Fruit fly (Drosophila melanogaster) whole organism, embryonic: ENCODE data around the gene CG17637.
A peak's percentile ranks its signal among the peaks of the same experiment; 100 is the strongest.

Source experiments
- Asciz ChIP-seq: fragments of 200-800 bp; sonication (Bioruptor generic); optimal IDR thresholded peaks from 2 replicates; lab custom pipeline; 2017; ENCODE audit warnings: missing biosample characterization, mild to moderate bottlenecking, missing genetic modification characterization, missing genetic modification reagents
- Atf3 ChIP-seq: fragments of 200-800 bp; sonication (Bioruptor generic); optimal IDR thresholded peaks from 3 replicates; lab custom pipeline; 2016; ENCODE audit warnings: missing biosample characterization, missing genetic modification characterization
- B-H1 ChIP-seq: fragments of 200-800 bp; sonication (Bioruptor generic); IDR thresholded peaks from 3 replicates; pipeline ENCODE4 v1.3.6; 2022; ENCODE audit warnings: missing biosample characterization, missing genetic modification characterization
- Blimp-1 ChIP-seq: fragments of 200-800 bp; sonication (Bioruptor generic); optimal IDR thresholded peaks from 3 replicates; lab custom pipeline; 2018; ENCODE audit warnings: missing biosample characterization, missing genetic modification characterization, mild to moderate bottlenecking, moderate library complexity, missing genetic modification reagents
- CG10366 ChIP-seq: fragments of 200-800 bp; sonication (Bioruptor generic); IDR thresholded peaks from 2 replicates; pipeline ENCODE4 v1.3.6; 2022; ENCODE audit warnings: missing biosample characterization, missing genetic modification characterization
- CG10979 ChIP-seq: fragments of 200-800 bp; sonication (Bioruptor generic); optimal IDR thresholded peaks from 2 replicates; lab custom pipeline; 2018; ENCODE audit warnings: missing biosample characterization, mild to moderate bottlenecking, missing genetic modification characterization, moderate library complexity
- CG11247 ChIP-seq: fragments of 200-800 bp; sonication (Bioruptor generic); IDR thresholded peaks from 2 replicates; pipeline ENCODE4 v1.3.6; 2022; ENCODE audit warnings: missing biosample characterization, missing genetic modification characterization
- CG13775 ChIP-seq: fragments of 200-800 bp; sonication (Bioruptor generic); optimal IDR thresholded peaks from 3 replicates; lab custom pipeline; 2017; ENCODE audit warnings: missing biosample characterization, mild to moderate bottlenecking, missing genetic modification characterization
- CG14860 ChIP-seq: fragments of 200-800 bp; sonication (Bioruptor generic); IDR thresholded peaks from 3 replicates; pipeline ENCODE4 v1.3.6; 2022; ENCODE audit warnings: missing biosample characterization, missing genetic modification characterization; ENCODE audit not compliant: partially characterized antibody
- CG14965 ChIP-seq: fragments of 200-800 bp; sonication (Bioruptor generic); optimal IDR thresholded peaks from 2 replicates; lab custom pipeline; 2016; ENCODE audit warnings: missing biosample characterization, missing genetic modification characterization, borderline replicate concordance
- CG15601 ChIP-seq: fragments of 200-800 bp; sonication (Bioruptor generic); optimal IDR thresholded peaks from 3 replicates; lab custom pipeline; 2019; ENCODE audit warnings: missing biosample characterization, mild to moderate bottlenecking, missing genetic modification characterization, moderate library complexity
- CG16863 ChIP-seq: fragments of 200-800 bp; sonication (Bioruptor generic); optimal IDR thresholded peaks from 3 replicates; lab custom pipeline; 2016; ENCODE audit warnings: missing biosample characterization, missing genetic modification characterization
- CG18599 ChIP-seq: fragments of 200-800 bp; sonication (Bioruptor generic); optimal IDR thresholded peaks from 3 replicates; lab custom pipeline; 2017; ENCODE audit warnings: missing biosample characterization, missing genetic modification characterization, mild to moderate bottlenecking, moderate library complexity, missing genetic modification reagents
- CG2678 ChIP-seq: fragments of 200-800 bp; sonication (Bioruptor generic); optimal IDR thresholded peaks from 3 replicates; lab custom pipeline; 2019; ENCODE audit warnings: missing biosample characterization, mild to moderate bottlenecking, missing genetic modification characterization, moderate library complexity
- CG31388 ChIP-seq: fragments of 200-800 bp; sonication (Bioruptor generic); optimal IDR thresholded peaks from 2 replicates; lab custom pipeline; 2016; ENCODE audit warnings: missing biosample characterization, missing genetic modification characterization
- CG3163 ChIP-seq: fragments of 200-800 bp; sonication (Bioruptor generic); optimal IDR thresholded peaks from 3 replicates; lab custom pipeline; 2016; ENCODE audit warnings: missing biosample characterization, missing genetic modification characterization
- CG32767 ChIP-seq: fragments of 200-800 bp; sonication (Bioruptor generic); IDR thresholded peaks from 2 replicates; pipeline ENCODE4 v1.3.6; 2022; ENCODE audit warnings: missing biosample characterization, missing genetic modification characterization
- CG4617 ChIP-seq: fragments of 200-800 bp; sonication (Bioruptor generic); optimal IDR thresholded peaks from 3 replicates; lab custom pipeline; 2016; ENCODE audit warnings: missing biosample characterization, missing genetic modification characterization, borderline replicate concordance
- CG4730 ChIP-seq: fragments of 200-800 bp; sonication (Bioruptor generic); IDR thresholded peaks from 2 replicates; pipeline ENCODE4 v1.3.6; 2022; ENCODE audit warnings: missing biosample characterization, missing genetic modification characterization
- CG9215 ChIP-seq: fragments of 200-800 bp; sonication (Bioruptor generic); IDR thresholded peaks from 2 replicates; pipeline ENCODE4 v1.3.6; 2022; ENCODE audit warnings: missing biosample characterization, missing genetic modification characterization
- CG9817 ChIP-seq: fragments of 200-800 bp; sonication (Bioruptor generic); optimal IDR thresholded peaks from 2 replicates; lab custom pipeline; 2018; ENCODE audit warnings: missing biosample characterization, mild to moderate bottlenecking, missing genetic modification characterization, moderate library complexity
- Dad ChIP-seq: fragments of 200-800 bp; sonication (Bioruptor generic); optimal IDR thresholded peaks from 3 replicates; lab custom pipeline; 2016; ENCODE audit warnings: missing biosample characterization, missing genetic modification characterization
- Dip2 ChIP-seq: fragments of 200-800 bp; sonication (Bioruptor generic); IDR thresholded peaks from 2 replicates; pipeline ENCODE4 v1.3.6; 2022; ENCODE audit warnings: missing biosample characterization, missing genetic modification characterization
- Dll ChIP-seq: fragments of 200-800 bp; sonication (Bioruptor generic); IDR thresholded peaks from 4 replicates; pipeline ENCODE4 v1.3.6; 2022; ENCODE audit warnings: missing biosample characterization, missing genetic modification characterization; ENCODE audit not compliant: partially characterized antibody
- Dp ChIP-seq: fragments of 200-800 bp; sonication (Bioruptor generic); optimal IDR thresholded peaks from 2 replicates; lab custom pipeline; 2018; ENCODE audit warnings: missing biosample characterization, mild to moderate bottlenecking, missing genetic modification characterization, moderate library complexity
- Fer3 ChIP-seq: fragments of 200-800 bp; sonication (Bioruptor generic); optimal IDR thresholded peaks from 2 replicates; lab custom pipeline; 2018; ENCODE audit warnings: missing biosample characterization, mild to moderate bottlenecking, missing genetic modification characterization, moderate library complexity
- Hmx ChIP-seq: fragments of 200-800 bp; sonication (Bioruptor generic); optimal IDR thresholded peaks from 2 replicates; lab custom pipeline; 2016; ENCODE audit warnings: missing biosample characterization, missing genetic modification characterization
- Hr78 ChIP-seq, 2 experiments: fragments of 200-800 bp in 1 of 2; fragments of >200 bp in 1 of 2; sonication (Bioruptor generic) in 1 of 2; optimal IDR thresholded peaks; 2 replicates each; lab custom pipeline; 2017 to 2019; ENCODE audit warnings: missing biosample characterization in 2 of 2, missing genetic modification characterization in 2 of 2, mild to moderate bottlenecking in 1 of 2, moderate library complexity in 1 of 2
- MESR4 ChIP-seq: fragments of 200-800 bp; sonication (Bioruptor generic); optimal IDR thresholded peaks from 2 replicates; lab custom pipeline; 2018; ENCODE audit warnings: missing biosample characterization, mild to moderate bottlenecking, missing genetic modification characterization, moderate library complexity
- Max ChIP-seq: fragments of 200-800 bp; sonication (Bioruptor generic); optimal IDR thresholded peaks from 2 replicates; lab custom pipeline; 2016; ENCODE audit warnings: missing biosample characterization, mild to moderate bottlenecking, missing genetic modification characterization
- Oaz ChIP-seq: fragments of 200-800 bp; sonication (Bioruptor generic); IDR thresholded peaks from 2 replicates; pipeline ENCODE4 v1.3.6; 2022; ENCODE audit warnings: missing biosample characterization, missing genetic modification characterization
- Sin3A ChIP-seq: fragments of >200 bp; optimal IDR thresholded peaks from 2 replicates; lab custom pipeline; 2018
- az2 ChIP-seq: fragments of 200-800 bp; sonication (Bioruptor generic); optimal IDR thresholded peaks from 3 replicates; lab custom pipeline; 2016; ENCODE audit warnings: missing biosample characterization, missing genetic modification characterization
- cato ChIP-seq: fragments of 200-800 bp; sonication (Bioruptor generic); optimal IDR thresholded peaks from 2 replicates; lab custom pipeline; 2016; ENCODE audit warnings: missing biosample characterization, missing genetic modification characterization, borderline replicate concordance
- dimm ChIP-seq: fragments of 200-800 bp; sonication (Bioruptor generic); IDR thresholded peaks from 2 replicates; pipeline ENCODE4 v1.3.6; 2022; ENCODE audit warnings: missing biosample characterization, missing genetic modification characterization
- gce ChIP-seq: fragments of 200-800 bp; sonication (Bioruptor generic); IDR thresholded peaks from 3 replicates; pipeline ENCODE4 v1.3.6; 2022; ENCODE audit warnings: missing biosample characterization, missing genetic modification characterization
- her ChIP-seq: fragments of 200-800 bp; sonication (Bioruptor generic); optimal IDR thresholded peaks from 2 replicates; lab custom pipeline; 2016; ENCODE audit warnings: missing biosample characterization, missing genetic modification characterization
- kah ChIP-seq: fragments of 200-800 bp; sonication (Bioruptor generic); optimal IDR thresholded peaks from 2 replicates; lab custom pipeline; 2018; ENCODE audit warnings: missing biosample characterization, mild to moderate bottlenecking, missing genetic modification characterization
- ken ChIP-seq: fragments of 200-800 bp; sonication (Bioruptor generic); IDR thresholded peaks from 3 replicates; pipeline ENCODE4 v1.3.6; 2022; ENCODE audit warnings: missing biosample characterization, missing genetic modification characterization
- knrl ChIP-seq: fragments of 200-800 bp; sonication (Bioruptor generic); IDR thresholded peaks from 3 replicates; pipeline ENCODE4 v1.3.6; 2022; ENCODE audit warnings: missing biosample characterization, missing genetic modification characterization; ENCODE audit not compliant: partially characterized antibody
- nau ChIP-seq: fragments of 200-800 bp; sonication (Bioruptor generic); optimal IDR thresholded peaks from 3 replicates; lab custom pipeline; 2017; ENCODE audit warnings: missing biosample characterization, mild to moderate bottlenecking, missing genetic modification characterization, missing genetic modification reagents
- pnt ChIP-seq: fragments of 200-800 bp; sonication (Bioruptor generic); optimal IDR thresholded peaks from 3 replicates; lab custom pipeline; 2016; ENCODE audit warnings: missing biosample characterization, missing genetic modification characterization
- sd ChIP-seq: fragments of 200-800 bp; sonication (Bioruptor generic); optimal IDR thresholded peaks from 3 replicates; lab custom pipeline; 2018; ENCODE audit warnings: missing biosample characterization, mild to moderate bottlenecking, missing genetic modification characterization, moderate library complexity
- seq ChIP-seq: fragments of 200-800 bp; sonication (Bioruptor generic); IDR thresholded peaks from 2 replicates; pipeline ENCODE4 v1.3.6; 2022; ENCODE audit warnings: missing biosample characterization, missing genetic modification characterization
- sim ChIP-seq: fragments of 200-800 bp; sonication (Bioruptor generic); IDR thresholded peaks from 2 replicates; pipeline ENCODE4 v1.3.6; 2022; ENCODE audit warnings: missing biosample characterization, missing genetic modification characterization
- tio ChIP-seq: fragments of 200-800 bp; sonication (Bioruptor generic); optimal IDR thresholded peaks from 2 replicates; lab custom pipeline; 2017; ENCODE audit warnings: missing biosample characterization, missing genetic modification characterization, inconsistent platforms
- tna ChIP-seq: fragments of 200-800 bp; sonication (Bioruptor generic); IDR thresholded peaks from 2 replicates; pipeline ENCODE4 v1.3.6; 2022; ENCODE audit warnings: missing biosample characterization, missing genetic modification characterization; ENCODE audit not compliant: partially characterized antibody
- twi ChIP-seq: fragments of 200-800 bp; optimal IDR thresholded peaks from 2 replicates; lab custom pipeline; 2019; ENCODE audit warnings: missing biosample characterization, mild to moderate bottlenecking, missing genetic modification characterization, moderate library complexity
- wdn ChIP-seq: fragments of 200-800 bp; sonication (Bioruptor generic); IDR thresholded peaks from 2 replicates; pipeline ENCODE4 v1.3.6; 2022; ENCODE audit warnings: missing biosample characterization, missing genetic modification characterization

CG17637 gene

dm6 chr3L:20497124-20497996 is 6.6 kb upstream of the CG17637 start, which contains the start of gene CG32425 (continued):
- TF ChIP-seq cato (no peak), Dp (peak; percentile 44), Dll (0 out of 4 replicates have a peak, but pooled peaks have one; percentile 26), CG9817 (tag; lab: Kevin White, UChicago) (no peak), pnt (GFP tag; lab: Kevin White, UChicago) (no peak), seq (GFP tag; lab: Robert Waterston, UW) (no peak), CG16863 (no peak), CG13775 (no peak), twi (no peak), dimm (GFP tag; lab: Robert Waterston, UW) (no peak), CG4617 (GFP tag; lab: Kevin White, UChicago) (no peak), CG32767 (GFP tag; lab: Robert Waterston, UW) (no peak), kah (GFP tag; lab: Kevin White, UChicago) (no peak), tio (GFP tag; lab: Kevin White, UChicago) (no peak), CG10366 (GFP tag; lab: Robert Waterston, UW) (no peak), her (GFP tag; lab: Kevin White, UChicago) (no peak), sd (no peak), CG10979 (tag; lab: Kevin White, UChicago) (no peak), Atf3 (GFP tag; lab: Kevin White, UChicago) (no peak), MESR4 (GFP tag; lab: Kevin White, UChicago) (peak; percentile 23), nau (no peak), CG2678 (tag; lab: Kevin White, UChicago) (no peak), Blimp-1 (no peak), Asciz (GFP tag; lab: Kevin White, UChicago) (no peak), gce (GFP tag; lab: Robert Waterston, UW) (no peak), CG14860 (GFP tag; lab: Robert Waterston, UW) (no peak), CG3163 (GFP tag; lab: Kevin White, UChicago) (no peak), Dip2 (no peak), CG31388 (no peak), CG11247 (GFP tag; lab: Robert Waterston, UW) (no peak), Oaz (no peak), B-H1 (no peak), CG9215 (GFP tag; lab: Robert Waterston, UW) (no peak), Hr78 (GFP tag; optimal IDR thresholded peaks at IDR 0.05; lab: Kevin White, UChicago) (peak in 1 of 2 experiments; percentile 63), CG15601 (no peak), Dad (GFP tag; lab: Kevin White, UChicago) (no peak), Sin3A (lab: Kevin White, UChicago) (no peak), wdn (GFP tag; lab: Robert Waterston, UW) (no peak), Fer3 (tag; lab: Kevin White, UChicago) (peak; percentile 33), knrl (no peak), Max (GFP tag; lab: Kevin White, UChicago) (no peak), ken (peak; percentile 49; the same call in 1 of the 3 replicates), CG18599 (GFP tag; lab: Kevin White, UChicago) (peak; percentile 5), tna (GFP tag; lab: Robert Waterston, UW) (no peak), CG4730 (GFP tag; lab: Robert Waterston, UW) (no peak), Hmx (GFP tag; lab: Kevin White, UChicago) (no peak), CG14965 (GFP tag; lab: Kevin White, UChicago) (no peak), az2 (GFP tag; lab: Kevin White, UChicago) (peak; percentile 11), sim (no peak)
